Fruit fly (Drosophila melanogaster): Measurements from ENCODE around the gene CG7362.

CG7362 gene

DNA sequence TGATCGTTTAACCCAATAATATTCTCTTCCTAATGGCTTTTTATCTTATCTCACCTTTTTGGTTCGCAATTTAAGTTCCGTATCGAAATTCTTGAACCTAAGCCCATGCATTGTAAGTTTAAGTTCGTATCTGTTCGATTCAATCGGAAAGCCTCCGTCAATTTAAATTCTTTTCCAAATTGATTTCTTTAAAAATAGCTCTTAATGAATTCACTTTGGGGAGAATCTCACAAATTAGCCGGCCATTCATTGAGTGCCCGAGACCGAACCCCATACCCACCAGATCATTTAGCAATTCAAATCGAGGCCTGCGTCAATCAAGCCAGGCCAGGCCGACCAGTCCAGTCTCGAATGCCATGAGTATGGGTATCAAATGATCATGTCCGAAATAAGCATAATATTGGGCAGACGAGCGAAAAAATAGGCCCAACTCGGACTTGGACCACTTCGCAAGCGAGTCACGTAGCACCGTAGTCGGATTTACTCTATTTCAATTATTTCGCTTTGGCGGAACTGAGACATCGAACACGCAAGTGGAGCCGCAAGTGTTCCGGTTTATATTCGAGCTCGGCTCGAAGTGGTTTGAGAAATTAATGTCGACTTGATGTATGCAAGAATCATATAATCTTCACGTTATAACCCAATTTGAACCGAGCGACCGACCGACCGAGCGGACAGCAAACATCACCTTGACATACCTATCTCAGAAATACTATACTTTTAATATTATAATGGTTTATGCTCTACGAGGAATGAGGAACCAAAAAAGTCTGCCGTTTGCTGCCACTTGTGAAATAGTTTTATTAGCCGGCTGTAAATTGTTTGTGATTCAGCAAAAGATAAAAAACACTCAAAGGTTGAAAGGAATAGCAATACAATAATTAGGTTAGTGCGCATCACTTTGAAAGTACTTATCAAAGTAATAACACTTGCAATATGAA, 46.3 kb downstream of the CG7362 start:
- TF ChIP-seq CG12768 (GFP tag; optimal IDR thresholded peaks at IDR 0.05) (no peak), CG5204 (GFP tag; optimal IDR thresholded peaks at IDR 0.05) (no peak), tj (GFP tag; optimal IDR thresholded peaks at IDR 0.05) (no peak), Mnt (GFP tag; optimal IDR thresholded peaks at IDR 0.05) (no peak)

DNA sequence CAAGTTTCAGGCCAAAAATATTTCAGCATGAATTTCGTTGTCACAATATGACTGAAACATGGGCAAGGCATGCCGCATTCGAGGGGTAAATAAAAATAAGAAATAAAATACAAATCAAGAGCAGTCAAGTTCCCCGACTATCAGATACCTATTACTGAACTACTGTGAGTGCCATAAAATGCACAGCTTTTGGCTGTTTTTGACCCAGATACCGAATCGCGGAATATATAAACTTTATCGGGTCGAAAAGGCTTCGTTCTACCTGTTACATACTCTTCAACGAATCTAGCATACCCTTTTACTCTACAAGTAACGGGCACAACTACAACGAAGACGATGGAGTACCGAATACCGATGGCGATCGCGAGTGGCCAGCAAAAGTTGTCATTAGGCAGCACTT, 47.4 kb downstream of the CG7362 start:
- TF ChIP-seq Mnt (GFP tag; optimal IDR thresholded peaks at IDR 0.05) (no peak), bab1 (GFP tag; optimal IDR thresholded peaks at IDR 0.05) (peak; percentile 4), tj (GFP tag; optimal IDR thresholded peaks at IDR 0.05) (peak; percentile 2)

DNA sequence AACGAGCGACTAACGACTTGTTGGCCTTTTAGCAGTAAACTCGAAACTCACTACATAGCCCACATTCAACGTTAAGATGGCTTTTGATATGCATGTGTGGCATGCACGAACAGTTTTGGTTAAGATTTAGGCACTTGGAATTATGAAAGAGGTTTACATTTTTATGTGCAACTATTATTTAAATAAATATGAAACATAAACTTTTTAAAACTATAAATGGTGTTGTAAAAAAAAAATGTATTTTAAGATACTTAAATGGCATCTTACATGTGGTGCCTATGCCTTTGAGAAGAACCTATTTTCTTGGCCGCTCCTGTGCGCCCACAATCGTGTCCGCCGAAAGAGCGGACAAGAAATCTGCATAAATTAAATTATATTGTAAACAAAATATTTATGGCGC, 47.9 kb downstream of the CG7362 start:
- TF ChIP-seq CG5204 (GFP tag; optimal IDR thresholded peaks at IDR 0.05) (no peak), CG7101 (tag; optimal IDR thresholded peaks at IDR 0.05) (no peak), kay (GFP tag; ENCODE audit: borderline replicate concordance) (peak; percentile 23), CG12768 (GFP tag; optimal IDR thresholded peaks at IDR 0.05) (no peak), Mnt (GFP tag; optimal IDR thresholded peaks at IDR 0.05) (no peak), ovo (GFP tag; optimal IDR thresholded peaks at IDR 0.05) (no peak)

DNA sequence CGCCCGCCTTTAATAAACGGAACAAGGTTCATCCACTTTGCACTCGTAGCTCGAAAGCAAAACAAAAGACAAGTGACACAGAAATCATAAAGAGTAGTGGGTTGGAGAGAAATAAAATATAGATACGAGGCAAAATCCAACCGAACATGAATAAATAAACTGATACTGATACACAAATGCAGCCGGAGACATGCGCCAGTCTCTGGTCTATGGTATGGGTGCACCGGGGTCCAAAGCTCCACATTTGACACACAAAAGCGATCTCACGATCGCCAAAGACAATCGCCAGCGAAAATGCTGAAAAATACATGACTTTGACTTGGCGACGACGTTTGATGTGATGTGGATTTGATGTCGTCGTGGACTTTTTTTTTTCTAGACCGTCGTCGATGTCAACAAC, 49.0 kb downstream of the CG7362 start:
- TF ChIP-seq ovo (GFP tag; optimal IDR thresholded peaks at IDR 0.05) = no peak
- no peak for TF ChIP-seq CG7045 (GFP tag; optimal IDR thresholded peaks at IDR 0.05)
- peak; percentile 33 for TF ChIP-seq CG12768 (GFP tag; optimal IDR thresholded peaks at IDR 0.05)
- no peak for TF ChIP-seq kay (GFP tag; ENCODE audit: borderline replicate concordance)
- TF ChIP-seq Crg-1 (GFP tag; optimal IDR thresholded peaks at IDR 0.05) = no peak
- no peak for TF ChIP-seq CG7101 (tag; optimal IDR thresholded peaks at IDR 0.05)

DNA sequence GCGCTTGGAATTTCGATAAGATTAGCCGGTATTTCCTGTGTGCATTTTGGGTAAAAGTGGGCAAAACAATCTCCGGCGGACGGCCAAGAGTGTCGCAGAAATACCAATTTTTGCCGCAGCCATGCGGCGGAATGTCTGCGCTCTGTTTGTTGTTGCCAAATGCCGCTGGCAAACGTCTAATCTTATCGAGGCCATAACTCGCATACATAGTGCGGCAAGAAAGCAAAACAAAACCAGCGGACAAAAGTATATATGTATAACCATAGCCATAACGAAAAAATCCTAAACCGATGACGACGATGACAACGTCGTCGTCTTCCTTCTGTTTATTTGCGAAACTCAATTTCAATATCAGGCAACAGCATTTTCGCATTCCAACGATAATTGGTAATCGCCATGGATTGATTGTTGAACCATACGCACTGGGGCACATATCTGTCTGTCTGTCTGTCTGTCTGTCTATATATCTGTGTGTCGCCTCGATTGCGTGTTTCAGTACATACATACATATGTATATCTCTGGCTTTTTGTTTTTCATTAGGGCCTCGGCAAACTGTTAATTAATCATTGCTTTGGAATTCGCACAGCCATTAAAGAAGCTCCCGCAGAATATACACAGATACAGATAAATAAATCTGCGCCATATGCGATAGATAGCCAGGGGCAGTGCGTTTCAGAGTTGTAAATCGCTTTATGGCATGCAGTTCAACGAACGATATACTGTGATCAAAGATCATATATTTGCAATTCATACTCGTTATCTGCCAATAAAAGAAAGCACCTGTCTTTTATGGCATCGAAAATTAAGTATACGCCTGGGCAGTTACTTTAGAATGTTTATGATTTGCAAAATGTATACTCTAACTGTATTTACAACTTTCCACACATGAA, 50.7 kb downstream of the CG7362 start:
- no peak for TF ChIP-seq tj (GFP tag; optimal IDR thresholded peaks at IDR 0.05)
- TF ChIP-seq CG7101 (tag; optimal IDR thresholded peaks at IDR 0.05) = no peak
- TF ChIP-seq CG7045 (GFP tag; optimal IDR thresholded peaks at IDR 0.05) = no peak
- peak; percentile 21 for TF ChIP-seq cic (GFP tag; optimal IDR thresholded peaks at IDR 0.05)
- no peak for TF ChIP-seq bab1 (GFP tag; optimal IDR thresholded peaks at IDR 0.05)
